Worm (Caenorhabditis elegans) whole organism, early embryonic: Measurements from ENCODE around the gene gei-15.

ENCODE experiments used
- B0310.2 ChIP-seq: sonication (generic microtip); optimal IDR thresholded peaks from 2 replicates; lab custom pipeline; 2016; ENCODE audit warnings: mild to moderate bottlenecking, missing genetic modification characterization, missing compliant biosample characterization
- ama-1 ChIP-seq: fragments of 150-350 bp; optimal IDR thresholded peaks from 2 replicates; lab custom pipeline; 2014
- ceh-36 ChIP-seq: sonication (generic microtip); optimal IDR thresholded peaks from 2 replicates; lab custom pipeline; 2016; ENCODE audit warnings: missing genetic modification characterization, inconsistent platforms, missing compliant biosample characterization
- flt-1 ChIP-seq: fragments of 200-800 bp; sonication (Bioruptor generic); IDR thresholded peaks from 2 replicates; pipeline ENCODE4 v1.3.6; 2022; ENCODE audit warnings: missing genetic modification characterization, missing compliant biosample characterization
- hmbx-1 ChIP-seq: sonication (generic microtip); optimal IDR thresholded peaks from 2 replicates; lab custom pipeline; 2016; ENCODE audit warnings: mild to moderate bottlenecking, missing genetic modification characterization, missing compliant biosample characterization
- hmg-4 ChIP-seq: fragments of 200-800 bp; sonication (Bioruptor generic); optimal IDR thresholded peaks from 2 replicates; lab custom pipeline; 2018; ENCODE audit warnings: mild to moderate bottlenecking, missing genetic modification characterization, missing compliant biosample characterization
- tra-4 ChIP-seq: sonication (generic microtip); optimal IDR thresholded peaks from 2 replicates; lab custom pipeline; 2017; ENCODE audit warnings: missing genetic modification characterization, missing compliant biosample characterization

- TF ChIP-seq B0310.2 (tag; lab: Kevin White, UChicago) (no peak), tra-4 (no peak), flt-1 (no peak), ama-1 (no peak), hmg-4 (GFP tag; lab: Kevin White, UChicago) (no peak), hmbx-1 (tag; lab: Kevin White, UChicago) (no peak), ceh-36 (no peak)
Observed at ce11 chrX:6788965-6789573, 34.0 kb downstream of the gei-15 start, which contains the start of gene sgca-1.
